Fruit fly (Drosophila melanogaster) whole organism, embryonic: ENCODE results near the gene CG14100.

Source experiments
- Ada2b ChIP-seq: fragments of 200-800 bp; sonication (Bioruptor generic); IDR thresholded peaks from 2 replicates; pipeline ENCODE4 v1.3.6; 2022; ENCODE audit warnings: missing biosample characterization, missing genetic modification characterization
- BEAF-32 ChIP-seq: fragments of 200-800 bp; sonication (Bioruptor generic); optimal IDR thresholded peaks from 3 replicates; lab custom pipeline; 2017; ENCODE audit warnings: missing biosample characterization, missing genetic modification characterization, mild to moderate bottlenecking, moderate library complexity, missing genetic modification reagents
- Bteb2 ChIP-seq: fragments of 200-800 bp; sonication (Bioruptor generic); optimal IDR thresholded peaks from 2 replicates; lab custom pipeline; 2016; ENCODE audit warnings: missing biosample characterization, missing genetic modification characterization
- CG10543 ChIP-seq: fragments of 200-800 bp; sonication (Bioruptor generic); optimal IDR thresholded peaks from 3 replicates; lab custom pipeline; 2017; ENCODE audit warnings: missing biosample characterization, mild to moderate bottlenecking, missing genetic modification characterization, moderate library complexity
- CG10565 ChIP-seq: fragments of 200-800 bp; sonication (Bioruptor generic); optimal IDR thresholded peaks from 3 replicates; lab custom pipeline; 2016; ENCODE audit warnings: missing biosample characterization, mild to moderate bottlenecking, missing genetic modification characterization
- CG11093 ChIP-seq: fragments of 200-800 bp; sonication (Bioruptor generic); IDR thresholded peaks from 3 replicates; pipeline ENCODE4 v1.3.6; 2022; ENCODE audit warnings: missing biosample characterization, missing genetic modification characterization
- CG11504 ChIP-seq: fragments of 200-800 bp; sonication (Bioruptor generic); optimal IDR thresholded peaks from 3 replicates; lab custom pipeline; 2019; ENCODE audit warnings: missing biosample characterization, mild to moderate bottlenecking, missing genetic modification characterization, moderate library complexity
- CG11560 ChIP-seq: fragments of 200-800 bp; sonication (Bioruptor generic); IDR thresholded peaks from 3 replicates; pipeline ENCODE4 v1.3.6; 2022; ENCODE audit warnings: missing biosample characterization, missing genetic modification characterization
- CG12236 ChIP-seq: fragments of 200-800 bp; sonication (Bioruptor generic); optimal IDR thresholded peaks from 2 replicates; lab custom pipeline; 2016; ENCODE audit warnings: missing biosample characterization, missing genetic modification characterization
- CG14965 ChIP-seq: fragments of 200-800 bp; sonication (Bioruptor generic); optimal IDR thresholded peaks from 2 replicates; lab custom pipeline; 2016; ENCODE audit warnings: missing biosample characterization, missing genetic modification characterization, borderline replicate concordance
- CG15696 ChIP-seq: fragments of 200-800 bp; sonication (Bioruptor generic); optimal IDR thresholded peaks from 2 replicates; lab custom pipeline; 2019; ENCODE audit warnings: missing biosample characterization, mild to moderate bottlenecking, missing genetic modification characterization, moderate library complexity
- CG16863 ChIP-seq: fragments of 200-800 bp; sonication (Bioruptor generic); optimal IDR thresholded peaks from 3 replicates; lab custom pipeline; 2016; ENCODE audit warnings: missing biosample characterization, missing genetic modification characterization
- CG17186 ChIP-seq: fragments of 200-800 bp; sonication (Bioruptor generic); optimal IDR thresholded peaks from 3 replicates; lab custom pipeline; 2017; ENCODE audit warnings: missing biosample characterization, missing genetic modification reagents, missing genetic modification characterization
- CG18619 ChIP-seq: fragments of 200-800 bp; sonication (Bioruptor generic); optimal IDR thresholded peaks from 3 replicates; lab custom pipeline; 2017; ENCODE audit warnings: missing biosample characterization, mild to moderate bottlenecking, missing genetic modification characterization
- CG18764 ChIP-seq: fragments of 200-800 bp; sonication (Bioruptor generic); optimal IDR thresholded peaks from 3 replicates; lab custom pipeline; 2016; ENCODE audit warnings: missing biosample characterization, missing genetic modification characterization
- CG2199 ChIP-seq: fragments of 200-800 bp; sonication (Bioruptor generic); IDR thresholded peaks from 3 replicates; pipeline ENCODE4 v1.3.6; 2022; ENCODE audit warnings: missing biosample characterization, missing genetic modification characterization
- CG2875 ChIP-seq: fragments of 200-800 bp; sonication (Bioruptor generic); optimal IDR thresholded peaks from 2 replicates; lab custom pipeline; 2017; ENCODE audit warnings: missing biosample characterization, mild to moderate bottlenecking, missing genetic modification characterization, missing genetic modification reagents
- CG32767 ChIP-seq: fragments of 200-800 bp; sonication (Bioruptor generic); IDR thresholded peaks from 2 replicates; pipeline ENCODE4 v1.3.6; 2022; ENCODE audit warnings: missing biosample characterization, missing genetic modification characterization
- CG3407 ChIP-seq: fragments of 200-800 bp; sonication (Bioruptor generic); optimal IDR thresholded peaks from 2 replicates; lab custom pipeline; 2018; ENCODE audit warnings: missing biosample characterization, mild to moderate bottlenecking, missing genetic modification characterization
- CG34224 ChIP-seq: fragments of 200-800 bp; sonication (Bioruptor generic); IDR thresholded peaks from 3 replicates; pipeline ENCODE4 v1.3.6; 2022; ENCODE audit warnings: missing biosample characterization, missing genetic modification characterization; ENCODE audit not compliant: partially characterized antibody
- CG34376 ChIP-seq: fragments of 200-800 bp; sonication (Bioruptor generic); optimal IDR thresholded peaks from 2 replicates; lab custom pipeline; 2018; ENCODE audit warnings: missing biosample characterization, mild to moderate bottlenecking, missing genetic modification characterization
- CG4424 ChIP-seq: fragments of 200-800 bp; sonication (Bioruptor generic); optimal IDR thresholded peaks from 3 replicates; lab custom pipeline; 2016; ENCODE audit warnings: missing biosample characterization, missing genetic modification characterization
- CG5953 ChIP-seq: fragments of 200-800 bp; sonication (Bioruptor generic); IDR thresholded peaks from 2 replicates; pipeline ENCODE4 v1.3.6; 2022; ENCODE audit warnings: missing biosample characterization, missing genetic modification characterization
- CG6175 ChIP-seq: fragments of 200-800 bp; sonication (Bioruptor generic); IDR thresholded peaks from 3 replicates; pipeline ENCODE4 v1.3.6; 2022; ENCODE audit warnings: missing biosample characterization, missing genetic modification characterization
- Dip2 ChIP-seq: fragments of 200-800 bp; sonication (Bioruptor generic); IDR thresholded peaks from 2 replicates; pipeline ENCODE4 v1.3.6; 2022; ENCODE audit warnings: missing biosample characterization, missing genetic modification characterization
- MBD-R2 ChIP-seq: fragments of 200-800 bp; sonication (Bioruptor generic); IDR thresholded peaks from 2 replicates; pipeline ENCODE4 v1.3.6; 2022; ENCODE audit warnings: missing biosample characterization, missing genetic modification characterization
- Med ChIP-seq: fragments of 200-800 bp; sonication (Bioruptor generic); peaks from one replicate; lab custom pipeline; 2016; ENCODE audit warnings: missing biosample characterization, missing genetic modification characterization, mild to moderate bottlenecking, inconsistent platforms, moderate library complexity
- Opbp ChIP-seq: fragments of 200-800 bp; sonication (Bioruptor generic); IDR thresholded peaks from 3 replicates; pipeline ENCODE4 v1.3.6; 2022; ENCODE audit warnings: missing biosample characterization, missing genetic modification characterization; ENCODE audit not compliant: partially characterized antibody
- Pdp1 ChIP-seq, 2 experiments: fragments of 200-800 bp; sonication (Bioruptor generic); optimal IDR thresholded peaks; 3 replicates each; lab custom pipeline; 2016; ENCODE audit warnings: missing biosample characterization in 2 of 2, missing genetic modification characterization in 2 of 2, mild to moderate bottlenecking in 1 of 2, moderate library complexity in 1 of 2
- Ravus ChIP-seq: fragments of 200-800 bp; sonication (Bioruptor generic); IDR thresholded peaks from 2 replicates; pipeline ENCODE4 v1.3.6; 2022; ENCODE audit warnings: missing biosample characterization, missing genetic modification characterization
- YL-1 ChIP-seq: fragments of 200-800 bp; sonication (Bioruptor generic); optimal IDR thresholded peaks from 3 replicates; lab custom pipeline; 2017; ENCODE audit warnings: missing biosample characterization, mild to moderate bottlenecking, missing genetic modification characterization
- al ChIP-seq: fragments of 200-800 bp; sonication (Bioruptor generic); IDR thresholded peaks from 2 replicates; pipeline ENCODE4 v1.3.6; 2022; ENCODE audit warnings: missing biosample characterization, missing genetic modification characterization
- dmrt99B ChIP-seq: fragments of 200-800 bp; sonication (Bioruptor generic); optimal IDR thresholded peaks from 2 replicates; lab custom pipeline; 2018; ENCODE audit warnings: missing biosample characterization, mild to moderate bottlenecking, missing genetic modification characterization, moderate library complexity
- dysf ChIP-seq: fragments of 200-800 bp; sonication (Bioruptor generic); IDR thresholded peaks from 3 replicates; pipeline ENCODE4 v1.3.6; 2022; ENCODE audit warnings: missing biosample characterization, missing genetic modification characterization
- ewg ChIP-seq: fragments of 200-800 bp; sonication (Bioruptor generic); optimal IDR thresholded peaks from 3 replicates; lab custom pipeline; 2017; ENCODE audit warnings: mild to moderate bottlenecking, missing biosample characterization, missing genetic modification reagents, missing genetic modification characterization
- exex ChIP-seq: fragments of 200-800 bp; sonication (Bioruptor generic); optimal IDR thresholded peaks from 4 replicates; lab custom pipeline; 2018; ENCODE audit warnings: missing biosample characterization, mild to moderate bottlenecking, missing genetic modification characterization, moderate library complexity
- grn ChIP-seq: fragments of 200-800 bp; sonication (Bioruptor generic); optimal IDR thresholded peaks from 3 replicates; lab custom pipeline; 2017; ENCODE audit warnings: missing biosample characterization, missing genetic modification characterization
- luna ChIP-seq: fragments of 200-800 bp; sonication (Bioruptor generic); optimal IDR thresholded peaks from 2 replicates; lab custom pipeline; 2016; ENCODE audit warnings: missing biosample characterization, missing genetic modification characterization
- mirr ChIP-seq: fragments of 200-800 bp; sonication (Bioruptor generic); optimal IDR thresholded peaks from 3 replicates; lab custom pipeline; 2018; ENCODE audit warnings: missing biosample characterization, mild to moderate bottlenecking, missing genetic modification characterization
- onecut ChIP-seq: fragments of 200-800 bp; sonication (Bioruptor generic); IDR thresholded peaks from 2 replicates; pipeline ENCODE4 v1.3.6; 2022; ENCODE audit warnings: missing biosample characterization, missing genetic modification characterization
- pros ChIP-seq: fragments of 200-800 bp; sonication (Bioruptor generic); optimal IDR thresholded peaks from 3 replicates; lab custom pipeline; 2019; ENCODE audit warnings: missing biosample characterization, mild to moderate bottlenecking, missing genetic modification characterization, moderate library complexity
- sc ChIP-seq, 3 experiments: fragments of >200 bp in 2 of 3; fragments of 200-800 bp in 1 of 3; sonication (Bioruptor generic) in 1 of 3; optimal IDR thresholded peaks; 2 replicates in 2 of 3; 3 replicates in 1 of 3; lab custom pipeline; 2017; ENCODE audit warnings: mild to moderate bottlenecking in 1 of 3, missing biosample characterization in 1 of 3, missing genetic modification characterization in 1 of 3, missing genetic modification reagents in 1 of 3
- sens ChIP-seq: fragments of 200-800 bp; sonication (Bioruptor generic); peaks from one replicate; lab custom pipeline; 2016; ENCODE audit warnings: missing biosample characterization, missing genetic modification characterization
- tio ChIP-seq: fragments of 200-800 bp; sonication (Bioruptor generic); optimal IDR thresholded peaks from 2 replicates; lab custom pipeline; 2017; ENCODE audit warnings: missing biosample characterization, missing genetic modification characterization, inconsistent platforms
- unpg ChIP-seq: fragments of 200-800 bp; sonication (Bioruptor generic); optimal IDR thresholded peaks from 3 replicates; lab custom pipeline; 2018; ENCODE audit warnings: missing biosample characterization, mild to moderate bottlenecking, missing genetic modification characterization, moderate library complexity
- wor ChIP-seq: fragments of 200-800 bp; sonication (Bioruptor generic); IDR thresholded peaks from 2 replicates; pipeline ENCODE4 v1.3.6; 2022; ENCODE audit warnings: missing biosample characterization, missing genetic modification characterization
- z ChIP-seq: fragments of 200-800 bp; sonication (Bioruptor generic); IDR thresholded peaks from 3 replicates; pipeline ENCODE4 v1.3.6; 2022; ENCODE audit warnings: missing biosample characterization, missing genetic modification characterization

CG14100 gene

dm6 chr3L:19612172-19612571 lies 21.8 kb upstream of the CG14100 start, which contains the start of the genes Lon and PIG-F (continued):
- TF ChIP-seq BEAF-32 (GFP tag; lab: Kevin White, UChicago) (peak; percentile 47), unpg (GFP tag; lab: Kevin White, UChicago) (peak; percentile 99), wor (GFP tag; lab: Robert Waterston, UW) (peak; percentile 98), CG14965 (GFP tag; lab: Kevin White, UChicago) (peak; percentile 70), Ravus (GFP tag; lab: Robert Waterston, UW) (peak; percentile 94), luna (GFP tag; lab: Kevin White, UChicago) (peak; percentile 95), Opbp (GFP tag; lab: Robert Waterston, UW) (no peak), CG3407 (GFP tag; lab: Kevin White, UChicago) (peak; percentile 98), exex (peak; percentile 93), CG11560 (tag; lab: Robert Waterston, UW) (peak; percentile 94), CG17186 (peak; percentile 90), sc (optimal IDR thresholded peaks at IDR 0.05; lab: Kevin White, UChicago) (no peak), sc (GFP tag; optimal IDR thresholded peaks at IDR 0.05; lab: Kevin White, UChicago) (peak; percentile 99), CG12236 (GFP tag; lab: Kevin White, UChicago) (peak; percentile 95), CG10543 (GFP tag; lab: Kevin White, UChicago) (peak; percentile 100), CG5953 (GFP tag; lab: Robert Waterston, UW) (peak; percentile 95), pros (GFP tag; lab: Kevin White, UChicago) (peak; percentile 87), Bteb2 (GFP tag; lab: Kevin White, UChicago) (peak; percentile 97), tio (GFP tag; lab: Kevin White, UChicago) (peak; percentile 100), CG2875 (GFP tag; lab: Kevin White, UChicago) (peak; percentile 99), CG18764 (GFP tag; lab: Kevin White, UChicago) (peak; percentile 98), CG32767 (GFP tag; lab: Robert Waterston, UW) (peak; percentile 99), CG18619 (GFP tag; lab: Kevin White, UChicago) (peak; percentile 99), CG6175 (GFP tag; lab: Robert Waterston, UW) (peak; percentile 97), Ada2b (GFP tag; lab: Robert Waterston, UW) (peak; percentile 98), z (GFP tag; lab: Robert Waterston, UW) (peak; percentile 67; the same call in 2 of the 3 replicates), CG10565 (peak; percentile 96)

- TF ChIP-seq CG2199 (GFP tag; lab: Robert Waterston, UW) (0 out of 3 replicates have a peak, but pooled peaks have one; percentile 51), mirr (GFP tag; lab: Kevin White, UChicago) (no peak), CG34376 (GFP tag; lab: Kevin White, UChicago) (peak; percentile 6), CG11504 (tag; lab: Kevin White, UChicago) (peak; percentile 98), Pdp1 (GFP tag; optimal IDR thresholded peaks at IDR 0.05; lab: Kevin White, UChicago) (peak in 1 of 2 experiments; percentile 95), sens (GFP tag; lab: Kevin White, UChicago) (peak; percentile 47), Med (GFP tag; lab: Kevin White, UChicago) (peak; percentile 49), grn (no peak), CG4424 (GFP tag; lab: Kevin White, UChicago) (no peak)
Observed at dm6 chr3L:19605974-19606497, 15.7 kb upstream of the CG14100 start, which contains the start of the genes lush and CG9372. TSS of gene lush (minus strand) at chr3L:19606090. TSS of gene CG9372 (plus strand) at chr3L:19606208.

- peak; percentile 100 for TF ChIP-seq onecut
- peak; percentile 83 for TF ChIP-seq MBD-R2 (GFP tag; lab: Robert Waterston, UW)
- peak; percentile 17 for TF ChIP-seq CG11504 (tag; lab: Kevin White, UChicago)
- peak; percentile 96 for TF ChIP-seq ewg (GFP tag; lab: Kevin White, UChicago)
- TF ChIP-seq CG16863 (GFP tag; lab: Kevin White, UChicago) = no peak
- no peak for TF ChIP-seq dmrt99B (tag; lab: Kevin White, UChicago)
- TF ChIP-seq CG11093 (GFP tag; lab: Robert Waterston, UW) = no peak
- no peak for TF ChIP-seq al (GFP tag; lab: Robert Waterston, UW)
- TF ChIP-seq YL-1 (GFP tag; lab: Kevin White, UChicago) = peak; percentile 10
- TF ChIP-seq CG34224 (GFP tag; lab: Robert Waterston, UW) = no peak
- no peak for TF ChIP-seq Dip2 (GFP tag; lab: Robert Waterston, UW)
- TF ChIP-seq unpg (GFP tag; lab: Kevin White, UChicago) = no peak
- no peak for TF ChIP-seq CG15696 (tag; lab: Kevin White, UChicago)
- TF ChIP-seq dysf (GFP tag; lab: Robert Waterston, UW) = no peak
Observed at dm6 chr3L:19601413-19601812, 11.1 kb upstream of the CG14100 start, which contains the start of gene CG9368. TSS of gene CG9368 (plus strand) at chr3L:19601633.
